Worm (Caenorhabditis elegans): ENCODE results near the gene Y38E10A.1.

Y38E10A.1 gene

ce11 chrII:12573541-12573940 is 3.1 kb upstream of the Y38E10A.1 start, which contains the start of gene Y38E10A.2:
Y38E10A.2 (minus strand) TSS chrII:12573641.
- TF ChIP-seq ceh-32 (tag; optimal IDR thresholded peaks at IDR 0.05; ENCODE audit: poor library complexity) (no peak), F26F4.8 (GFP tag; conservative IDR thresholded peaks at IDR 0.05) (no peak), F37D6.2 (tag; optimal IDR thresholded peaks at IDR 0.05) (no peak), lim-7 (GFP tag; IDR thresholded peaks at IDR 0.05) (no peak), zip-2 (tag; optimal IDR thresholded peaks at IDR 0.05) (no peak), unc-62 (GFP tag; optimal IDR thresholded peaks at IDR 0.05 in 1 of 2) (no peak), unc-62 (tag; optimal IDR thresholded peaks at IDR 0.05) (no peak), dve-1 (tag; optimal IDR thresholded peaks at IDR 0.05; ENCODE audit: insufficient read depth) (no peak), ama-1 (optimal IDR thresholded peaks at IDR 0.05) (no peak), Y105C5A.15 (GFP tag; IDR thresholded peaks at IDR 0.05) (no peak), gei-8 (GFP tag; optimal IDR thresholded peaks at IDR 0.05) (no peak), rbr-2 (tag; optimal IDR thresholded peaks at IDR 0.05) (no peak), mep-1 (tag; optimal IDR thresholded peaks at IDR 0.05) (no peak), lin-39 (tag; optimal IDR thresholded peaks at IDR 0.05) (no peak)

ce11 chrII:12572760-12573159 is 2.3 kb upstream of the Y38E10A.1 start, which contains the start of gene Y38E10A.35:
Y38E10A.35 (minus strand) TSS chrII:12572860.
- TF ChIP-seq hlh-11 (tag; optimal IDR thresholded peaks at IDR 0.05), result no peak
- no peak for TF ChIP-seq ama-1 (optimal IDR thresholded peaks at IDR 0.05)
- no peak for TF ChIP-seq nhr-111 (GFP tag; optimal IDR thresholded peaks at IDR 0.05)
- TF ChIP-seq nhr-25 (tag; optimal IDR thresholded peaks at IDR 0.05; ENCODE audit: borderline replicate concordance, insufficient read depth), result no peak
- no peak for TF ChIP-seq ctbp-1 (GFP tag; IDR thresholded peaks at IDR 0.05)
- no peak for TF ChIP-seq lim-7 (GFP tag; IDR thresholded peaks at IDR 0.05)
- TF ChIP-seq lir-3 (tag; optimal IDR thresholded peaks at IDR 0.05), result no peak
- TF ChIP-seq Y5F2A.4 (GFP tag; optimal IDR thresholded peaks at IDR 0.05), result no peak
- TF ChIP-seq lin-15B (tag; optimal IDR thresholded peaks at IDR 0.05), result no peak
- no peak for TF ChIP-seq spr-3 (GFP tag; optimal IDR thresholded peaks at IDR 0.05)

ce11 chrII:12565851-12566250 is 4.6 kb downstream of the Y38E10A.1 start, which contains the start of gene F49C5.7:
F49C5.7 (plus strand) TSS chrII:12566151.
- TF ChIP-seq skn-1 (tag; optimal IDR thresholded peaks at IDR 0.05), result no peak
- TF ChIP-seq zfp-2 (tag; optimal IDR thresholded peaks at IDR 0.05), result no peak
- TF ChIP-seq nhr-42 (GFP tag; IDR thresholded peaks at IDR 0.05), result no peak
- TF ChIP-seq Y105C5A.15 (GFP tag; IDR thresholded peaks at IDR 0.05), result no peak
- TF ChIP-seq zip-11 (GFP tag; IDR thresholded peaks at IDR 0.05), result no peak
- no peak for TF ChIP-seq nhr-111 (GFP tag; optimal IDR thresholded peaks at IDR 0.05)

ce11 chrII:12560210-12560609 is 10.2 kb downstream of the Y38E10A.1 start, which contains the start of gene F49C5.12:
F49C5.12 (minus strand) TSS chrII:12560310.
- TF ChIP-seq sdz-12 (GFP tag; optimal IDR thresholded peaks at IDR 0.05), result no peak

ce11 chrII:12555579-12555978 is 14.8 kb downstream of the Y38E10A.1 start, which contains the start of gene F49C5.11:
F49C5.11 (plus strand) TSS chrII:12555879.
- TF ChIP-seq snpc-1.2 (GFP tag; IDR thresholded peaks at IDR 0.05) (no peak), unc-62 (GFP tag; optimal IDR thresholded peaks at IDR 0.05 in 1 of 2) (peak in 1 of 2 experiments; percentile 89), unc-62 (tag; optimal IDR thresholded peaks at IDR 0.05) (no peak), ctbp-1 (GFP tag; IDR thresholded peaks at IDR 0.05) (no peak), hif-1 (tag; optimal IDR thresholded peaks at IDR 0.05) (no peak)

ce11 chrII:12550940-12551339 is 19.5 kb downstream of the Y38E10A.1 start:
- peak; percentile 55 for TF ChIP-seq aha-1 (tag)
- no peak for TF ChIP-seq snpc-1.2 (GFP tag; IDR thresholded peaks at IDR 0.05)
